Fruit fly (Drosophila melanogaster) whole organism, pupa: Measurements from ENCODE around the gene Gapdh2.

Experiments
- CG10348 ChIP-seq: fragments of 200-800 bp; sonication (Bioruptor generic); IDR thresholded peaks from 2 replicates; pipeline ENCODE4 v1.3.6; 2022; ENCODE audit warnings: missing biosample characterization, missing genetic modification characterization
- CG13204 ChIP-seq: fragments of 200-800 bp; sonication (Bioruptor generic); optimal IDR thresholded peaks from 2 replicates; lab custom pipeline; 2018; ENCODE audit warnings: missing biosample characterization, mild to moderate bottlenecking, missing genetic modification characterization, moderate library complexity
- CG14655 ChIP-seq: fragments of 200-800 bp; sonication (Bioruptor generic); optimal IDR thresholded peaks from 3 replicates; lab custom pipeline; 2017; ENCODE audit warnings: mild to moderate bottlenecking, missing biosample characterization, missing genetic modification reagents, missing genetic modification characterization
- CG15710 ChIP-seq: fragments of 200-800 bp; sonication (Bioruptor generic); optimal IDR thresholded peaks from 2 replicates; lab custom pipeline; 2018; ENCODE audit warnings: missing biosample characterization, mild to moderate bottlenecking, missing genetic modification characterization, moderate library complexity
- CG17806 ChIP-seq: fragments of 200-800 bp; sonication (Bioruptor generic); optimal IDR thresholded peaks from 2 replicates; lab custom pipeline; 2018; ENCODE audit warnings: missing biosample characterization, mild to moderate bottlenecking, missing genetic modification characterization, moderate library complexity
- CG32121 ChIP-seq: fragments of 200-800 bp; sonication (Bioruptor generic); IDR thresholded peaks from 2 replicates; pipeline ENCODE4 v1.3.6; 2022; ENCODE audit warnings: missing biosample characterization, missing genetic modification characterization
- CG34367 ChIP-seq: fragments of 200-800 bp; sonication (Bioruptor generic); optimal IDR thresholded peaks from 2 replicates; lab custom pipeline; 2018; ENCODE audit warnings: missing biosample characterization, mild to moderate bottlenecking, missing genetic modification characterization
- CG4496 ChIP-seq: fragments of 200-800 bp; sonication (Bioruptor generic); IDR thresholded peaks from 3 replicates; pipeline ENCODE4 v1.3.6; 2022; ENCODE audit warnings: missing biosample characterization, missing genetic modification characterization
- CG8159 ChIP-seq: fragments of 200-800 bp; sonication (Bioruptor generic); optimal IDR thresholded peaks from 3 replicates; lab custom pipeline; 2018; ENCODE audit warnings: missing biosample characterization, mild to moderate bottlenecking, missing genetic modification characterization, moderate library complexity
- CG8301 ChIP-seq: fragments of 200-800 bp; sonication (Bioruptor generic); optimal IDR thresholded peaks from 2 replicates; lab custom pipeline; 2018; ENCODE audit warnings: missing biosample characterization, mild to moderate bottlenecking, missing genetic modification characterization
- CG9948 ChIP-seq: fragments of 200-800 bp; sonication (Bioruptor generic); optimal IDR thresholded peaks from 2 replicates; lab custom pipeline; 2018; ENCODE audit warnings: missing biosample characterization, mild to moderate bottlenecking, missing genetic modification characterization, moderate library complexity
- D1 ChIP-seq: fragments of 200-800 bp; sonication (Bioruptor generic); optimal IDR thresholded peaks from 2 replicates; lab custom pipeline; 2018; ENCODE audit warnings: missing biosample characterization, mild to moderate bottlenecking, missing genetic modification characterization, moderate library complexity
- EcR ChIP-seq: fragments of 200-800 bp; sonication (Bioruptor generic); optimal IDR thresholded peaks from 3 replicates; lab custom pipeline; 2019; ENCODE audit warnings: missing biosample characterization, missing genetic modification characterization, mild to moderate bottlenecking, moderate library complexity, missing genetic modification reagents
- Ets98B ChIP-seq: fragments of 200-800 bp; sonication (Bioruptor generic); IDR thresholded peaks from 2 replicates; pipeline ENCODE4 v1.3.6; 2022; ENCODE audit warnings: missing biosample characterization, missing genetic modification characterization
- Pif1A ChIP-seq: fragments of 200-800 bp; sonication (Bioruptor generic); optimal IDR thresholded peaks from 3 replicates; lab custom pipeline; 2016; ENCODE audit warnings: missing biosample characterization, missing genetic modification characterization
- Pif1B ChIP-seq: fragments of 200-800 bp; sonication (Bioruptor generic); optimal IDR thresholded peaks from 3 replicates; lab custom pipeline; 2016; ENCODE audit warnings: missing biosample characterization, missing genetic modification characterization
- Snoo ChIP-seq: fragments of 200-800 bp; sonication (Bioruptor generic); optimal IDR thresholded peaks from 3 replicates; lab custom pipeline; 2017; ENCODE audit warnings: missing biosample characterization, mild to moderate bottlenecking, missing genetic modification characterization, inconsistent platforms
- fd96Ca ChIP-seq: fragments of 200-800 bp; sonication (Bioruptor generic); IDR thresholded peaks from 3 replicates; pipeline ENCODE4 v1.3.6; 2022; ENCODE audit warnings: missing biosample characterization, missing genetic modification characterization
- gl ChIP-seq: fragments of 200-800 bp; sonication (Bioruptor generic); optimal IDR thresholded peaks from 2 replicates; lab custom pipeline; 2018; ENCODE audit warnings: missing biosample characterization, mild to moderate bottlenecking, missing genetic modification characterization
- rn ChIP-seq: fragments of 200-800 bp; sonication (Bioruptor generic); IDR thresholded peaks from 2 replicates; pipeline ENCODE4 v1.3.6; 2022; ENCODE audit warnings: missing biosample characterization, missing genetic modification characterization

Gapdh2 gene

dm6 chrX:15893732-15894264 lies 25.9 kb downstream of the Gapdh2 start:
- TF ChIP-seq gl (no peak), CG8159 (tag; lab: Kevin White, UChicago) (no peak), CG9948 (tag; lab: Kevin White, UChicago) (no peak), Snoo (tag; lab: Kevin White, UChicago) (no peak), CG14655 (no peak), CG34367 (tag; lab: Kevin White, UChicago) (no peak), Pif1B (GFP tag; lab: Kevin White, UChicago) (no peak), CG32121 (GFP tag; lab: Robert Waterston, UW) (no peak), fd96Ca (no peak), CG15710 (tag; lab: Kevin White, UChicago) (no peak), rn (GFP tag; lab: Robert Waterston, UW) (no peak), CG17806 (no peak), CG10348 (GFP tag; lab: Robert Waterston, UW) (no peak), CG4496 (GFP tag; lab: Robert Waterston, UW) (no peak), CG8301 (tag; lab: Kevin White, UChicago) (no peak), Ets98B (GFP tag; lab: Robert Waterston, UW) (no peak), EcR (no peak)

- TF ChIP-seq Snoo (tag; lab: Kevin White, UChicago) (no peak), EcR (no peak), CG8301 (tag; lab: Kevin White, UChicago) (no peak), CG32121 (GFP tag; lab: Robert Waterston, UW) (no peak; the same call in 1 of the 2 replicates), CG13204 (GFP tag; lab: Kevin White, UChicago) (no peak), CG9948 (tag; lab: Kevin White, UChicago) (no peak), CG17806 (no peak), Pif1A (GFP tag; lab: Kevin White, UChicago) (no peak)
Measured at dm6 chrX:15909564-15910284, 41.8 kb downstream of the Gapdh2 start, which contains the start of gene CycD. CycD (minus strand) TSS chrX:15909676.

dm6 chrX:15910570-15910969 lies 42.6 kb downstream of the Gapdh2 start, which contains the start of gene Lrp4:
Lrp4 (plus strand) TSS chrX:15910870.
- TF ChIP-seq CG34367 (tag; lab: Kevin White, UChicago) (no peak), CG32121 (GFP tag; lab: Robert Waterston, UW) (no peak), rn (GFP tag; lab: Robert Waterston, UW) (no peak), CG13204 (GFP tag; lab: Kevin White, UChicago) (no peak), Snoo (tag; lab: Kevin White, UChicago) (no peak), CG8159 (tag; lab: Kevin White, UChicago) (no peak), D1 (tag; lab: Kevin White, UChicago) (no peak), Pif1A (GFP tag; lab: Kevin White, UChicago) (no peak), CG8301 (tag; lab: Kevin White, UChicago) (no peak), CG9948 (tag; lab: Kevin White, UChicago) (no peak), CG17806 (no peak)
